Worm (Caenorhabditis elegans): ENCODE results near the gene tps-2.

ce11 chrII:14627330-14627729 lies 26.6 kb downstream of the tps-2 start, which contains the start of gene tag-297:
- TF ChIP-seq nhr-20 (tag; optimal IDR thresholded peaks at IDR 0.05) (no peak), fos-1 (tag; optimal IDR thresholded peaks at IDR 0.05) (no peak), nhr-77 (tag; optimal IDR thresholded peaks at IDR 0.05) (no peak), xbp-1 (tag; optimal IDR thresholded peaks at IDR 0.05) (no peak), hpl-2 (GFP tag; optimal IDR thresholded peaks at IDR 0.05) (no peak), nhr-28 (tag; optimal IDR thresholded peaks at IDR 0.05) (no peak)
